Fruit fly (Drosophila melanogaster) whole organism, embryonic: ENCODE measurements around the gene pod1.

Experiments
- Abd-B ChIP-seq: fragments of 200-800 bp; sonication (Bioruptor generic); optimal IDR thresholded peaks from 2 replicates; lab custom pipeline; 2018; ENCODE audit warnings: missing biosample characterization, mild to moderate bottlenecking, missing genetic modification characterization, moderate library complexity
- Asciz ChIP-seq: fragments of 200-800 bp; sonication (Bioruptor generic); optimal IDR thresholded peaks from 2 replicates; lab custom pipeline; 2017; ENCODE audit warnings: missing biosample characterization, mild to moderate bottlenecking, missing genetic modification characterization, missing genetic modification reagents
- CG11398 ChIP-seq: fragments of 200-800 bp; sonication (Bioruptor generic); optimal IDR thresholded peaks from 2 replicates; lab custom pipeline; 2016; ENCODE audit warnings: missing biosample characterization, missing genetic modification characterization
- CG12104 ChIP-seq: fragments of 200-800 bp; sonication (Bioruptor generic); optimal IDR thresholded peaks from 3 replicates; lab custom pipeline; 2016; ENCODE audit warnings: missing biosample characterization, missing genetic modification characterization
- CG12391 ChIP-seq: fragments of 200-800 bp; sonication (Bioruptor generic); optimal IDR thresholded peaks from 3 replicates; lab custom pipeline; 2018; ENCODE audit warnings: missing biosample characterization, mild to moderate bottlenecking, missing genetic modification characterization, moderate library complexity
- CG13287 ChIP-seq: fragments of 200-800 bp; sonication (Bioruptor generic); IDR thresholded peaks from 2 replicates; pipeline ENCODE4 v1.3.6; 2022; ENCODE audit warnings: missing biosample characterization, missing genetic modification characterization; ENCODE audit not compliant: partially characterized antibody
- CG13424 ChIP-seq: fragments of 200-800 bp; sonication (Bioruptor generic); optimal IDR thresholded peaks from 2 replicates; lab custom pipeline; 2019; ENCODE audit warnings: missing biosample characterization, mild to moderate bottlenecking, missing genetic modification characterization, moderate library complexity
- CG13894 ChIP-seq: fragments of 200-800 bp; sonication (Bioruptor generic); optimal IDR thresholded peaks from 3 replicates; lab custom pipeline; 2018; ENCODE audit warnings: missing biosample characterization, mild to moderate bottlenecking, missing genetic modification characterization, moderate library complexity
- CG1602 ChIP-seq: fragments of 200-800 bp; sonication (Bioruptor generic); optimal IDR thresholded peaks from 3 replicates; lab custom pipeline; 2016; ENCODE audit warnings: missing biosample characterization, missing genetic modification characterization
- CG1792 ChIP-seq: fragments of 200-800 bp; sonication (Bioruptor generic); optimal IDR thresholded peaks from 2 replicates; lab custom pipeline; 2016; ENCODE audit warnings: missing biosample characterization, missing genetic modification characterization
- CG1832 ChIP-seq: fragments of 200-800 bp; sonication (Bioruptor generic); optimal IDR thresholded peaks from 2 replicates; lab custom pipeline; 2017; ENCODE audit warnings: missing biosample characterization, mild to moderate bottlenecking, missing genetic modification characterization, inconsistent platforms
- CG2712 ChIP-seq: fragments of 200-800 bp; optimal IDR thresholded peaks from 3 replicates; lab custom pipeline; 2019; ENCODE audit warnings: missing biosample characterization, mild to moderate bottlenecking, missing genetic modification characterization, moderate library complexity
- CG32772 ChIP-seq: fragments of 200-800 bp; sonication (Bioruptor generic); IDR thresholded peaks from 2 replicates; pipeline ENCODE4 v1.3.6; 2022; ENCODE audit warnings: missing biosample characterization, missing genetic modification characterization
- CG3281 ChIP-seq: fragments of 200-800 bp; sonication (Bioruptor generic); optimal IDR thresholded peaks from 3 replicates; lab custom pipeline; 2017; ENCODE audit warnings: missing biosample characterization, mild to moderate bottlenecking, missing genetic modification characterization
- CG3838 ChIP-seq: fragments of 200-800 bp; sonication (Bioruptor generic); optimal IDR thresholded peaks from 3 replicates; lab custom pipeline; 2016; ENCODE audit warnings: missing biosample characterization, missing genetic modification characterization
- CG3995 ChIP-seq: fragments of 200-800 bp; sonication (Bioruptor generic); optimal IDR thresholded peaks from 3 replicates; lab custom pipeline; 2016; ENCODE audit warnings: missing biosample characterization, missing genetic modification characterization
- CG5180 ChIP-seq: fragments of 200-800 bp; sonication (Bioruptor generic); optimal IDR thresholded peaks from 3 replicates; lab custom pipeline; 2017; ENCODE audit warnings: missing biosample characterization, missing genetic modification characterization, mild to moderate bottlenecking, moderate library complexity, missing genetic modification reagents
- CG6689 ChIP-seq: fragments of 200-800 bp; sonication (Bioruptor generic); IDR thresholded peaks from 2 replicates; pipeline ENCODE4 v1.3.6; 2022; ENCODE audit warnings: missing biosample characterization, missing genetic modification characterization
- CG8290 ChIP-seq, 3 experiments: fragments of 200-800 bp; sonication (Bioruptor generic); optimal IDR thresholded peaks; 2 replicates each; lab custom pipeline; 2016 to 2019; ENCODE audit warnings: missing biosample characterization in 3 of 3, missing genetic modification characterization in 3 of 3, mild to moderate bottlenecking in 2 of 3, moderate library complexity in 1 of 3
- CG8944 ChIP-seq: fragments of 200-800 bp; sonication (Bioruptor generic); optimal IDR thresholded peaks from 3 replicates; lab custom pipeline; 2016; ENCODE audit warnings: missing biosample characterization, missing genetic modification characterization
- CG9215 ChIP-seq: fragments of 200-800 bp; sonication (Bioruptor generic); IDR thresholded peaks from 2 replicates; pipeline ENCODE4 v1.3.6; 2022; ENCODE audit warnings: missing biosample characterization, missing genetic modification characterization
- Camta ChIP-seq: fragments of 200-800 bp; sonication (Bioruptor generic); optimal IDR thresholded peaks from 2 replicates; lab custom pipeline; 2016; ENCODE audit warnings: missing biosample characterization, missing genetic modification characterization
- Chrac-16 ChIP-seq: fragments of 200-800 bp; sonication (Bioruptor generic); optimal IDR thresholded peaks from 3 replicates; lab custom pipeline; 2016; ENCODE audit warnings: missing biosample characterization, missing genetic modification characterization
- Dbx ChIP-seq: fragments of 200-800 bp; sonication (Bioruptor generic); IDR thresholded peaks from 3 replicates; pipeline ENCODE4 v1.3.6; 2022; ENCODE audit warnings: missing biosample characterization, missing genetic modification characterization
- Deaf1 ChIP-seq: fragments of 200-800 bp; optimal IDR thresholded peaks from 3 replicates; lab custom pipeline; 2019; ENCODE audit warnings: missing biosample characterization, mild to moderate bottlenecking, missing genetic modification characterization, moderate library complexity
- Drgx ChIP-seq: fragments of 200-800 bp; sonication (Bioruptor generic); IDR thresholded peaks from 2 replicates; pipeline ENCODE4 v1.3.6; 2022; ENCODE audit warnings: missing biosample characterization, missing genetic modification characterization
- H2.0 ChIP-seq: fragments of 200-800 bp; sonication (Bioruptor generic); IDR thresholded peaks from 2 replicates; pipeline ENCODE4 v1.3.6; 2022; ENCODE audit warnings: missing biosample characterization, missing genetic modification characterization
- HLH3B ChIP-seq: fragments of 200-800 bp; sonication (Bioruptor generic); IDR thresholded peaks from 2 replicates; pipeline ENCODE4 v1.3.6; 2022; ENCODE audit warnings: missing biosample characterization, missing genetic modification characterization
- HmgZ ChIP-seq: fragments of 200-800 bp; sonication (Bioruptor generic); optimal IDR thresholded peaks from 2 replicates; lab custom pipeline; 2018; ENCODE audit warnings: missing biosample characterization, mild to moderate bottlenecking, missing genetic modification characterization
- Six4 ChIP-seq: fragments of 200-800 bp; sonication (Bioruptor generic); optimal IDR thresholded peaks from 2 replicates; lab custom pipeline; 2016; ENCODE audit warnings: missing biosample characterization, missing genetic modification characterization
- exex ChIP-seq: fragments of 200-800 bp; sonication (Bioruptor generic); optimal IDR thresholded peaks from 4 replicates; lab custom pipeline; 2018; ENCODE audit warnings: missing biosample characterization, mild to moderate bottlenecking, missing genetic modification characterization, moderate library complexity
- fd102C ChIP-seq: fragments of 200-800 bp; sonication (Bioruptor generic); optimal IDR thresholded peaks from 2 replicates; lab custom pipeline; 2018; ENCODE audit warnings: missing biosample characterization, mild to moderate bottlenecking, missing genetic modification characterization, moderate library complexity
- fru ChIP-seq: fragments of >200 bp; optimal IDR thresholded peaks from 2 replicates; lab custom pipeline; 2017
- gfzf ChIP-seq: fragments of 200-800 bp; sonication (Bioruptor generic); optimal IDR thresholded peaks from 2 replicates; lab custom pipeline; 2016; ENCODE audit warnings: missing biosample characterization, mild to moderate bottlenecking, missing genetic modification characterization, moderate library complexity
- kah ChIP-seq: fragments of 200-800 bp; sonication (Bioruptor generic); optimal IDR thresholded peaks from 2 replicates; lab custom pipeline; 2018; ENCODE audit warnings: missing biosample characterization, mild to moderate bottlenecking, missing genetic modification characterization
- kay ChIP-seq: fragments of 200-800 bp; sonication (Bioruptor generic); optimal IDR thresholded peaks from 2 replicates; lab custom pipeline; 2016; ENCODE audit warnings: missing biosample characterization, missing genetic modification characterization
- lmd ChIP-seq: fragments of 200-800 bp; sonication (Bioruptor generic); IDR thresholded peaks from 2 replicates; pipeline ENCODE4 v1.3.6; 2022; ENCODE audit warnings: missing biosample characterization, missing genetic modification characterization
- mirr ChIP-seq: fragments of 200-800 bp; sonication (Bioruptor generic); optimal IDR thresholded peaks from 3 replicates; lab custom pipeline; 2018; ENCODE audit warnings: missing biosample characterization, mild to moderate bottlenecking, missing genetic modification characterization
- oc ChIP-seq: fragments of 200-800 bp; sonication (Bioruptor generic); optimal IDR thresholded peaks from 2 replicates; lab custom pipeline; 2018; ENCODE audit warnings: missing biosample characterization, mild to moderate bottlenecking, missing genetic modification characterization, moderate library complexity
- odd ChIP-seq: fragments of 200-800 bp; sonication (Bioruptor generic); optimal IDR thresholded peaks from 2 replicates; lab custom pipeline; 2017; ENCODE audit warnings: missing biosample characterization, mild to moderate bottlenecking, missing genetic modification characterization
- prd ChIP-seq, 3 experiments: fragments of >200 bp in 2 of 3; fragments of 200-800 bp in 1 of 3; sonication (Bioruptor generic) in 1 of 3; optimal IDR thresholded peaks in 2 of 3; IDR thresholded peaks in 1 of 3; 2 replicates in 2 of 3; 3 replicates in 1 of 3; pipeline versions ENCODE4 v1.3.6 to Lab custom; 2017 to 2022; ENCODE audit warnings: missing biosample characterization in 1 of 3, missing genetic modification characterization in 1 of 3
- run ChIP-seq: fragments of 200-800 bp; sonication (Bioruptor generic); optimal IDR thresholded peaks from 3 replicates; lab custom pipeline; 2018; ENCODE audit warnings: missing biosample characterization, mild to moderate bottlenecking, missing genetic modification characterization
- scrt ChIP-seq: fragments of 200-800 bp; sonication (Bioruptor generic); optimal IDR thresholded peaks from 2 replicates; lab custom pipeline; 2018; ENCODE audit warnings: missing biosample characterization, mild to moderate bottlenecking, missing genetic modification characterization, moderate library complexity
- sd ChIP-seq: fragments of 200-800 bp; sonication (Bioruptor generic); optimal IDR thresholded peaks from 3 replicates; lab custom pipeline; 2018; ENCODE audit warnings: missing biosample characterization, mild to moderate bottlenecking, missing genetic modification characterization, moderate library complexity
- trem ChIP-seq: fragments of 200-800 bp; optimal IDR thresholded peaks from 3 replicates; lab custom pipeline; 2019; ENCODE audit warnings: missing biosample characterization, mild to moderate bottlenecking, missing genetic modification characterization, moderate library complexity
- ttk ChIP-seq: fragments of 200-800 bp; sonication (Bioruptor generic); IDR thresholded peaks from 2 replicates; pipeline ENCODE4 v2.1.2; 2022; ENCODE audit warnings: missing biosample characterization, missing genetic modification characterization
- usp ChIP-seq: fragments of >200 bp; optimal IDR thresholded peaks from 2 replicates; lab custom pipeline; 2017; ENCODE audit warnings: missing biosample characterization, missing genetic modification characterization
- vvl ChIP-seq: fragments of 200-800 bp; sonication (Bioruptor generic); IDR thresholded peaks from 2 replicates; pipeline ENCODE4 v1.3.6; 2022; ENCODE audit warnings: missing biosample characterization, missing genetic modification characterization
- z ChIP-seq: fragments of 200-800 bp; sonication (Bioruptor generic); IDR thresholded peaks from 3 replicates; pipeline ENCODE4 v1.3.6; 2022; ENCODE audit warnings: missing biosample characterization, missing genetic modification characterization

The pod1 gene

dm6 chrX:6800726-6801296 is 2.7 kb upstream of the pod1 start (continued):
- TF ChIP-seq z (GFP tag; lab: Robert Waterston, UW) (peak; percentile 67; the same call in 2 of the 3 replicates), CG32772 (GFP tag; lab: Robert Waterston, UW) (no peak), sd (tag; lab: Kevin White, UChicago) (peak; percentile 18), Six4 (peak; percentile 9), Camta (GFP tag; lab: Kevin White, UChicago) (no peak), odd (GFP tag; lab: Kevin White, UChicago) (peak; percentile 43), CG11398 (GFP tag; lab: Kevin White, UChicago) (no peak), kah (no peak), kay (GFP tag; lab: Kevin White, UChicago) (peak; percentile 6), CG3838 (no peak), CG8290 (GFP tag; optimal IDR thresholded peaks at IDR 0.05; lab: Kevin White, UChicago) (no peak), CG8290 (tag; optimal IDR thresholded peaks at IDR 0.05; lab: Kevin White, UChicago) (peak in 1 of 2 experiments; percentile 77), run (no peak), CG13287 (GFP tag; lab: Robert Waterston, UW) (peak; percentile 34; the same call in 1 of the 2 replicates), CG3281 (GFP tag; lab: Kevin White, UChicago) (peak; percentile 37), Drgx (peak; percentile 47; the same call in 1 of the 2 replicates), gfzf (GFP tag; lab: Kevin White, UChicago) (no peak), Dbx (peak; percentile 45; the same call in 1 of the 3 replicates), HLH3B (GFP tag; lab: Robert Waterston, UW) (peak; percentile 23; the same call in 1 of the 2 replicates), CG13894 (tag; lab: Kevin White, UChicago) (no peak), Chrac-16 (GFP tag; lab: Kevin White, UChicago) (peak; percentile 17), CG5180 (peak; percentile 91), CG9215 (GFP tag; lab: Robert Waterston, UW) (peak; percentile 33; the same call in 1 of the 2 replicates), CG13424 (peak; percentile 37), Asciz (GFP tag; lab: Kevin White, UChicago) (no peak), CG12104 (GFP tag; lab: Kevin White, UChicago) (no peak), H2.0 (no peak), fd102C (GFP tag; lab: Kevin White, UChicago) (no peak), oc (tag; lab: Kevin White, UChicago) (peak; percentile 54), fru (lab: Kevin White, UChicago) (no peak), CG3995 (GFP tag; lab: Kevin White, UChicago) (peak; percentile 2), CG1792 (GFP tag; lab: Kevin White, UChicago) (no peak), mirr (GFP tag; lab: Kevin White, UChicago) (peak; percentile 60), CG12391 (tag; lab: Kevin White, UChicago) (peak; percentile 62), ttk (no peak), lmd (GFP tag; lab: Robert Waterston, UW) (peak; percentile 30; the same call in 1 of the 2 replicates), CG2712 (tag; lab: Kevin White, UChicago) (peak; percentile 41), prd (optimal IDR thresholded peaks at IDR 0.05; lab: Kevin White, UChicago) (no peak), prd (GFP tag; IDR thresholded peaks at IDR 0.05; lab: Robert Waterston, UW) (peak; percentile 52; the same call in 2 of the 3 replicates), HmgZ (peak; percentile 38), CG1602 (GFP tag; lab: Kevin White, UChicago) (no peak), CG1832 (GFP tag; lab: Kevin White, UChicago) (no peak), CG6689 (GFP tag; lab: Robert Waterston, UW) (peak; percentile 48), CG8944 (GFP tag; lab: Kevin White, UChicago) (no peak), vvl (GFP tag; lab: Robert Waterston, UW) (peak; percentile 46), scrt (peak; percentile 40), exex (peak; percentile 71), Abd-B (no peak), trem (tag; lab: Kevin White, UChicago) (no peak), usp (GFP tag; lab: Kevin White, UChicago) (no peak), Deaf1 (tag; lab: Kevin White, UChicago) (peak; percentile 13)
